Worm (Caenorhabditis elegans) whole organism, L4/young adult: Measurements from ENCODE around the gene M176.5.

Experiments used
- W03F9.2 ChIP-seq: fragments of 150-350 bp; optimal IDR thresholded peaks from 2 replicates; lab custom pipeline; 2014; ENCODE audit warnings: missing biosample characterization, missing genetic modification characterization
- dao-5 ChIP-seq: sonication (generic microtip); optimal IDR thresholded peaks from 2 replicates; lab custom pipeline; 2016; ENCODE audit warnings: missing genotype, missing genetic modification characterization, moderate library complexity, missing compliant biosample characterization
- him-1 ChIP-seq: sonication (generic microtip); optimal IDR thresholded peaks from 2 replicates; lab custom pipeline; 2016; ENCODE audit warnings: missing genotype, missing genetic modification reagents, missing genetic modification characterization, missing compliant biosample characterization

The M176.5 gene

DNA sequence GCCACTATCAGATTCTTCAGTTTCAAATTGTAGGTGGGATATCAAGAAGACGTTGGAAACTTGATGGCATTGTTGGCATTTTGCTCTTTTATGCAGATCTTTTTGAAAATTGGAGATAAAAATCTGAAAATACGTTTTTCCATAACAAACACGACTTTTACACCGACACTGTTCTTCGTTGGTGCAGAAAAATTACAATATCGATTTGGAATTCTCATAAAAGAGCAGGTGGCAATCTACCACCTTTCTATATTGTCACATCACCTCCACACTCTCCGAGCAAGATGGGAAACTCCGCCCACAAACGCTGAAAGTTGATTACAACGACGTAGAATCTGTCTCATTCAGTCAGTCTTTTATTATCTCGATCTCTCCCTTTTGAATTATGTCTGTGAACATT, 20.1 kb downstream of the M176.5 start, which contains the start of gene arrd-2:
arrd-2 (plus strand) TSS at position 301 of the 400 bp plus-strand sequence.
- no peak for TF ChIP-seq dao-5

DNA sequence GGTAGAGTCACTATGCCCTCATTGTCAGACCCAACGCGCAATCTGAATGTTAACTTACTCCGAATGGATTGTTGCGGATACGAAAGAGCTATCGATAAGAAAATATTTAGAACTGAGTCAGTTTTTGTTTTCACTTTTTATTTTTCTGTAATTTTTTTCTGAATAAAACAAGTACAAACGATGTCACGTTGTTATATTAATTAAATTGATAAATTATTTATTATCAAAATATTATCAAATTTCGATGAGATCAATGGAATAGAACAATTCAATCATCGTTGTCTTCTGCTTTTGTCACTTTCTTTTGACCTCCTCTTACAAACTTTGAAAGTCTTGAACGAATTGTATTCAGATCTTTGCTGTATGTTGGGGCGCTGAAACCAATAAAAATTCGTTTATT, 20.5 kb downstream of the M176.5 start, which contains the start of gene mpz-6:
mpz-6 (minus strand) TSS at position 101 of the 400 bp plus-strand sequence.
- no peak for TF ChIP-seq him-1 (tag; lab: Kevin White, UChicago)
- no peak for TF ChIP-seq W03F9.2
- TF ChIP-seq dao-5, result no peak

DNA sequence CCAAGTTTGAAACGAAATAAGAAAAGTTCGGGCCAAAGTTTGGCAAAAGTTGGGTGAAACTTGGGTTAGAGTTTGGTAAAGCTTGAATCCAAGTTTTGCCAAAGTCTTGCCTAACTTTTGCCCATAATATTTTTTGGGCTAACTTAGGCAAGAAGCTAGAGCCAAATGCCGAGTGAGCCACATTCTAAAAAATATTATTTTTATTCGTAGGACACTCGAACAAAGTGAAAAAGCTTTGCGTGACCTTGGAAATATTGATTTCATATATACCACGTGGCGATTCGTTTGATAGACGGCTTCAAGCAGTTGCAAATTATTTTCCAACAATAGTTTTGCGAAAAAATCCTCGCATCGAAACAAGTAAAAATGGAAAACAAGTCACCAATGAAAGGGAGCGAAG, 23.7 kb downstream of the M176.5 start, which contains the start of gene Y51B9A.5:
Y51B9A.5 (plus strand) TSS at position 301 of the 400 bp plus-strand sequence.
- no peak for TF ChIP-seq dao-5
- no peak for TF ChIP-seq him-1 (tag; lab: Kevin White, UChicago)
- no peak for TF ChIP-seq W03F9.2

DNA sequence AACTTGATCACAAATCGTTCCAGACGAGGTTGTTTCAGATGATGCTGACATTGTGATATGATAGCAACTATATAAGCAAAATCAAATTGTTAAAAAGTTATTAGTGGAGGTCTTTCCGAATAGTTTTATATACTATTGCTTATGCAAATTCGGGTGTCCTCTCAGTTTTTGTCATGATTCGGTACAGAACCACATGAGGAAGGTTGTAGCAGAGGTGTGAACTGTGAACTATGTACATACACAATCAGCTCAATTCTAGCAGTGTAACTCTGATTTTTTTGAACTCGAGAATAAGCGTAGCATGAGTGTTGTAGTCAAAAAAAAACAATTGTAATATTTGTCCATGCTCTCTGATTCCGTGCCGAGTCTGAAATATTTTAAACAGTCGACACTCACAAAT, 24.5 kb downstream of the M176.5 start, which contains the start of gene Y51B9A.6:
Y51B9A.6 (minus strand) TSS at position 101 of the 400 bp plus-strand sequence.
- TF ChIP-seq dao-5 (no peak), W03F9.2 (no peak), him-1 (tag; lab: Kevin White, UChicago) (no peak)

DNA sequence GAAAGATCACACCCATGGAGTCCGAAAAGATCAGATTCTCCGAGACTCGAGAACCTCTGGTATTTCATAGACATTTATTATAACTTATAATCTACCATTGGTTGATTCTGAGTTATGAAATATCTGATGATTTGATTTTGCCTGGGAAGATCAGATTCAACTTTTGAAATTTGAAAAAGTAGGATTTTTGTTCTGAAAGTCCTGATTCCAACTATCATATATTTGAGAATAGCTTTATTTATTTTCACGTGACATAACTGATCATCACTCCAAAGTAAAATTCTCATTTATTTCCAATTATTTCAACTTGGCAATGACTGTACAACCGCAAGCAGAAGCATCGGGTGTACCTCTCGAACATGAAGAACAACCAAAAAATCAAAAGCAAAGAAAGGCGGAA, 27.8 kb downstream of the M176.5 start, which contains the start of gene Y51B9A.7:
Y51B9A.7 (plus strand) TSS at position 301 of the 400 bp plus-strand sequence.
- TF ChIP-seq dao-5 (no peak), W03F9.2 (no peak), him-1 (tag; lab: Kevin White, UChicago) (no peak)

DNA sequence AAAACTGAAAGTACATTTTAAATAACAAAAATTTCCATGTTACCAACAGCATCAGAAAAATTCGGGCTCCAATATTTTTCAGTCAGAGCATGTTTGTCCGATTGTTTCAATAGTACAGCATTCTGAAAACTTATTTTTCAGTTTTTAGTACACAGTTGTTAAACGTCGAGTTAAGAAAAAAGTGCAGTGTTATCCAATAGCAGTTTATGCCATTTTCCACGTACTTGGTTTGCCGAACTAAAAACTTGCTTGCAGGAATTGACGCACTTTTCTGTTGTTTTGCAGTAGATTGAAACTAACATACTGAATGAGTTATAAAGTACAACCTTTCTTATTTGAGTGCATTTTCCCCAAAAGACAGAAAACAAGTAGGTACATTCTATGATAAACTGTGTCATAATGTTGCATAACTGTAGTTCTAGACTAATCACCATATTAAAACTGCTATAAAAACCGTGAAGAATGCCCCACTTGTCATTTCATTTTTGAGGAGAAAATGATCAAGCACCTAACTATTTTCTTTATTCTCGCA, 29.1 kb downstream of the M176.5 start, which contains the start of the genes Y51B9A.14 and Y51B9A.8:
Y51B9A.14 (minus strand) TSS at position 101 of the 532 bp plus-strand sequence.
Y51B9A.8 (plus strand) TSS at position 482 of the 532 bp plus-strand sequence.
- TF ChIP-seq dao-5 (no peak), him-1 (tag; lab: Kevin White, UChicago) (no peak), W03F9.2 (no peak)

DNA sequence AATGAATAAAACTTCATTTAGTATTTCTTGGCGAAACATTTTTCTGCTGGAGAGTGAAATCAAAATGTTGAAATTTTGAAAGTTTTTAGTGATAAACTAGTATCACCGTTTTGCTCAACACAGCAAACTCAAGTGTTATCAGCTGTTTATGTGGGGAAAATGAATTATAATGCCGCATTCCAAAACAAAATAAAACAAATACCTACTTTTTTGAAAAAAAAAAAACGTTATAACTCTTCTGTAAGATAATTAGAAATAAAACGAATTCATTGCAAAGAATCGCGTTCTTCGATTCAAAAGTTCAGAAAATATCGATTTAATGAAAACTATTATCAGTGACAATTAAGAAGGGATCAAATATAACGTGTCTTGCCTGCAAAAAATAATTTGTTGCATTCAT, 30.0 kb downstream of the M176.5 start, which contains the start of gene Y51B9A.9:
Y51B9A.9 (minus strand) TSS at position 101 of the 400 bp plus-strand sequence.
- TF ChIP-seq dao-5 (no peak), W03F9.2 (no peak), him-1 (tag; lab: Kevin White, UChicago) (no peak)

DNA sequence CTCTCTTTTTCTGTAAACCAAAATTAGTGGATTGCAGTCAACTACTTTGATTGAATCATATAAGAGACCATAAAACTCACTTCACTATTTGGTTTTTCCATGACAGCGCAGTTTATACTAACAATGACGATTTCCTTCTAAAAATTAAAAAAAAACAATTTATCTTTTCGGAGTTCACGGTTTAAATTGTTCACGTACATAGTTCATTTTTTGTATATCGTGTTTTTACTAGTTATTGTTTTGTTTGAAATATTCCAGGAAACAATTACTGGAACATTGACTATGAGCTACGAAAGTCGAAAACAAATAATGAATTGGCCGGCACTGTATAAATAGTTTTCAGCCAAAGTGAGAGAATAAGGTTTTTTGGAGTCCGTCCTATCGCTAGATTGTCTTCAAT, 34.8 kb downstream of the M176.5 start, which contains the start of gene lido-17:
lido-17 (minus strand) TSS at position 101 of the 400 bp plus-strand sequence.
- TF ChIP-seq W03F9.2 (no peak), him-1 (tag; lab: Kevin White, UChicago) (no peak), dao-5 (no peak)

DNA sequence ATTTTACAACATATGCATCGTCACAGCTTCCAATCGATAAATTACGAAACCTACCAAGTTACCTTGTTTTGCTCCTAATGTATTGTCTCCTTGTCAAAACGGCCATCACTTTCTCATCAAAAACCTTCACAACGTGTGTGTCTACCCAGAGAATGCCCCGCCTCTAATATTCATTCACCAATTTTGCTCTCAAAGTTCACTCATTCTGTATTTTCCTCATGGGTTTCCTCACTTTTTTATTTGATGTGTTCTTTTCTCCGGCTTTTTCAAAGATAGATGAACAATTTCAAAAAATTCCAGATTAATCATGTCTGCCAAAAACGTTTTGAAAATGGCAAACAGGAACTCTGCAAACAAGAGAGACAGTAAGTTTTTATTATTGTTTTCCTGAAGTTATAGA, 42.3 kb downstream of the M176.5 start, which contains the start of gene C06C3.7:
C06C3.7 (plus strand) TSS at position 301 of the 400 bp plus-strand sequence.
- TF ChIP-seq W03F9.2 (no peak), him-1 (tag; lab: Kevin White, UChicago) (no peak), dao-5 (no peak)

DNA sequence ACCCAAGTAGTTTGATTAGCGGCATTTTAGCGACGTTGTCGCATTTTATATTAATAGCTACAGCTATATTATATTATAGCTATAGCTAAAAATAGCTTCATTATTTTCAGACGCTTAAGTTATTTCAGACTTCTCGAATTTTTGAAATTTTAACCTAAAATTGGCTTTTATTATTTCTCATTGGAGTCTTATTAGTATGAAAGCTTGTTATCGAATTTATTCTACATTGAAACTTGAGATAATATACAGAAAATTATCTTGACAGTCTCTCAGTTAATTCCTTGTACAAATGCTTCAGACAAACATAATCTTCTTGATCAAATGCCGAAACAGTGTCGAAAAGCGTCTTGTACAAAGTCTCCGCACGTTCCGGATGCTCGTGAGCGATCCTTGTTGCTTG, 47.7 kb downstream of the M176.5 start, which contains the start of gene srh-48:
srh-48 (plus strand) TSS at position 301 of the 400 bp plus-strand sequence.
- no peak for TF ChIP-seq dao-5

DNA sequence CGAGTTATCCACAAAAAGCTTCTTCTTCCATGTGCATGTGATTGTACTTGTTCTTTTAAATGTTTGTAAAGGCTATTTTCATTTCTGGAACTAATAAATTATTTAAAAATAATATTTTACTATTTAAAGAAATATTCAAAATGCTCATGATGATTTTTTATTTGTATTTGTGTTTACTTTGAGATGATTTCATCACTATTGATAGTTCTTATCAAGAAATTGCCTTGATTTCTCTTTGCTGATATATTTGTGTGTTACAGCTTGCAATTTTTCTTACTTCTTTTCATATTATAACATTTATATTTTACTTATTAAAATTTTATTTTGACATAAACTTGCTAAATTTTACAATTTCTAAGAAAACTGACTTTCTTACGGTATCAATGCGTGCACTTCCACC, 49.4 kb downstream of the M176.5 start:
- TF ChIP-seq dao-5 (no peak), him-1 (tag; lab: Kevin White, UChicago) (no peak), W03F9.2 (no peak)

DNA sequence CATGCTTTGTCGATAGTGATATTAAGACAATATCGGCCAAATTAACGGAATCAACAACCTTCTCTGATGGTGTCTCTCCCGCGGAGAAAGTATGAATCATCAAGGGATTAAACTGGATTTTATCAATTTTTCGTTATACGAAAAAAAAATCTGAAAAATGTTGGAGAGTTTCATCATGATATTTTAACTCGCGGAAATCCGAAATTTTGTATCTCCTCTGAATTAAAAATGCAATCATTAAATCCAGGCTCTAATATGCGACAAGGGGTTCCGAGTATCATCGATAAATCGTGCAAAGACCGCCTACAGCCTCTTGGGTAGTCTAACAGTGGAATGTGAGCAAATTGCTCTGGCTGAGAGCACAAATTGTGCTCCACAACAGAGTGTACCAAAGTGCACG, 50.4 kb downstream of the M176.5 start, which contains the start of gene C06C3.10:
C06C3.10 (minus strand) TSS at position 101 of the 400 bp plus-strand sequence.
- TF ChIP-seq W03F9.2, result no peak
- TF ChIP-seq dao-5, result no peak
- no peak for TF ChIP-seq him-1 (tag; lab: Kevin White, UChicago)
